Fruit fly (Drosophila melanogaster) whole organism, wandering third instar larva: ENCODE data around the gene Txl.

Experiments used
- Abd-B ChIP-seq: fragments of >200 bp; optimal IDR thresholded peaks from 2 replicates; lab custom pipeline; 2017; ENCODE audit warnings: missing biosample characterization, missing genetic modification characterization
- Dfd ChIP-seq: fragments of >200 bp; optimal IDR thresholded peaks from 2 replicates; lab custom pipeline; 2017; ENCODE audit warnings: missing biosample characterization, missing genetic modification characterization
- Hr78 ChIP-seq: fragments of >200 bp; optimal IDR thresholded peaks from 2 replicates; lab custom pipeline; 2017; ENCODE audit warnings: missing biosample characterization, missing genetic modification characterization
- N ChIP-seq: fragments of >200 bp; optimal IDR thresholded peaks from 2 replicates; lab custom pipeline; 2018; ENCODE audit warnings: missing biosample characterization, missing external identifiers, missing genetic modification characterization
- Rel ChIP-seq, 2 experiments: fragments of 200-800 bp; sonication (Bioruptor generic) in 1 of 2; optimal IDR thresholded peaks; 2 replicates in 1 of 2; 3 replicates in 1 of 2; lab custom pipeline; 2016 to 2019; ENCODE audit warnings: mild to moderate bottlenecking in 2 of 2, missing biosample characterization in 2 of 2, missing genetic modification characterization in 2 of 2, moderate library complexity in 1 of 2
- brk ChIP-seq: fragments of 200-800 bp; sonication (Bioruptor generic); optimal IDR thresholded peaks from 2 replicates; lab custom pipeline; 2016; ENCODE audit warnings: missing biosample characterization, mild to moderate bottlenecking, missing genetic modification characterization
- psq ChIP-seq: fragments of 200-800 bp; sonication (Bioruptor generic); optimal IDR thresholded peaks from 3 replicates; lab custom pipeline; 2017; ENCODE audit warnings: missing biosample characterization, mild to moderate bottlenecking, missing genetic modification characterization, moderate library complexity
- usp ChIP-seq: fragments of >200 bp; optimal IDR thresholded peaks from 2 replicates; lab custom pipeline; 2017; ENCODE audit warnings: missing biosample characterization, missing genetic modification characterization

- TF ChIP-seq N (GFP tag; lab: Kevin White, UChicago) (no peak), brk (GFP tag; lab: Kevin White, UChicago) (no peak), Dfd (GFP tag; lab: Kevin White, UChicago) (no peak), Rel (GFP tag; optimal IDR thresholded peaks at IDR 0.05; lab: Kevin White, UChicago) (no peak), Rel (tag; optimal IDR thresholded peaks at IDR 0.05; lab: Kevin White, UChicago) (no peak), Abd-B (GFP tag; lab: Kevin White, UChicago) (no peak), psq (GFP tag; lab: Kevin White, UChicago) (no peak), Hr78 (GFP tag; lab: Kevin White, UChicago) (no peak), usp (GFP tag; lab: Kevin White, UChicago) (no peak)
Observed at dm6 chr3L:5796493-5796998, 30.9 kb downstream of the Txl start, which contains the start of gene Tektin-C.
